Fruit fly (Drosophila melanogaster): ENCODE measurements around the gene Cyp318a1.

DNA sequence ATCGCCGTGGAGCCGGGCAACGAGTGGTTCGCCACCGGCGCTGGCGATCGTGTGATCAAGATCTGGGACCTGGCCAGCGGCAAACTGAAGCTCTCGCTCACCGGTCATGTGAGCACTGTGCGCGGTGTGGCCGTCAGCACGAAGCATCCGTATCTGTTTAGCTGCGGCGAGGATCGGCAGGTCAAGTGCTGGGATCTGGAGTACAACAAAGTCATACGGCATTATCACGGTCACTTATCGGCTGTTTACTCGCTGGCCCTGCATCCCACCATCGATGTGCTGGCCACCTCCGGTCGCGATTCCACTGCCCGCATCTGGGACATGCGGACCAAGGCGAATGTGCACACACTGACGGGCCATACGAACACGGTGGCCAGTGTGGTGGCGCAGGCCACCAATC lies 10.7 kb upstream of the Cyp318a1 start:
- TF ChIP-seq CG8478 (optimal IDR thresholded peaks at IDR 0.05) = no peak
- no peak for TF ChIP-seq CTCF (optimal IDR thresholded peaks at IDR 0.05)

Measured in S2 (cell line).